Fruit fly (Drosophila melanogaster) whole organism, adult: ENCODE measurements around the gene CG34056.
A peak's percentile ranks its signal among the peaks of the same experiment; 100 is the strongest.

Experiments
- CG11617 ChIP-seq: fragments of 200-800 bp; sonication (Bioruptor generic); optimal IDR thresholded peaks from 2 replicates; lab custom pipeline; 2017; ENCODE audit warnings: mild to moderate bottlenecking, missing biosample characterization, missing genetic modification reagents, missing genetic modification characterization
- CG12768 ChIP-seq: fragments of 200-800 bp; sonication (Bioruptor generic); optimal IDR thresholded peaks from 2 replicates; lab custom pipeline; 2017; ENCODE audit warnings: missing biosample characterization, missing genetic modification characterization, mild to moderate bottlenecking, moderate library complexity, missing genetic modification reagents
- CG14711 ChIP-seq: fragments of 200-800 bp; sonication (Bioruptor generic); optimal IDR thresholded peaks from 2 replicates; lab custom pipeline; 2018; ENCODE audit warnings: missing biosample characterization, mild to moderate bottlenecking, missing genetic modification characterization, moderate library complexity
- CG1620 ChIP-seq: fragments of 200-800 bp; sonication (Bioruptor generic); optimal IDR thresholded peaks from 2 replicates; lab custom pipeline; 2016; ENCODE audit warnings: missing biosample characterization, missing genetic modification characterization
- CG33017 ChIP-seq: fragments of 200-800 bp; sonication (Bioruptor generic); optimal IDR thresholded peaks from 2 replicates; lab custom pipeline; 2018; ENCODE audit warnings: missing biosample characterization, mild to moderate bottlenecking, missing genetic modification characterization, moderate library complexity
- CG5204 ChIP-seq: fragments of 200-800 bp; sonication (Bioruptor generic); optimal IDR thresholded peaks from 2 replicates; lab custom pipeline; 2016; ENCODE audit warnings: missing biosample characterization, missing genetic modification characterization
- CG7045 ChIP-seq: fragments of 200-800 bp; sonication (Bioruptor generic); optimal IDR thresholded peaks from 2 replicates; lab custom pipeline; 2017; ENCODE audit warnings: missing biosample characterization, mild to moderate bottlenecking, missing genetic modification characterization
- CG7101 ChIP-seq: fragments of 200-800 bp; sonication (Bioruptor generic); optimal IDR thresholded peaks from 2 replicates; lab custom pipeline; 2018; ENCODE audit warnings: missing biosample characterization, mild to moderate bottlenecking, missing genetic modification characterization, moderate library complexity
- Clk ChIP-seq: fragments of 200-800 bp; sonication (Bioruptor generic); optimal IDR thresholded peaks from 2 replicates; lab custom pipeline; 2017; ENCODE audit warnings: missing biosample characterization, missing genetic modification characterization
- Crg-1 ChIP-seq: fragments of 200-800 bp; sonication (Bioruptor generic); optimal IDR thresholded peaks from 2 replicates; lab custom pipeline; 2016; ENCODE audit warnings: missing biosample characterization, missing genetic modification characterization
- Hr96 ChIP-seq: fragments of 200-800 bp; sonication (Bioruptor generic); optimal IDR thresholded peaks from 2 replicates; lab custom pipeline; 2016; ENCODE audit warnings: missing biosample characterization, missing genetic modification characterization
- Mnt ChIP-seq: fragments of 200-800 bp; sonication (Bioruptor generic); optimal IDR thresholded peaks from 2 replicates; lab custom pipeline; 2016; ENCODE audit warnings: missing biosample characterization, mild to moderate bottlenecking, missing genetic modification characterization
- bab1 ChIP-seq: fragments of 200-800 bp; sonication (Bioruptor generic); optimal IDR thresholded peaks from 3 replicates; lab custom pipeline; 2019; ENCODE audit warnings: missing biosample characterization, mild to moderate bottlenecking, missing genetic modification characterization, moderate library complexity
- cic ChIP-seq: fragments of 200-800 bp; sonication (Bioruptor generic); optimal IDR thresholded peaks from 2 replicates; lab custom pipeline; 2017; ENCODE audit warnings: missing biosample characterization, mild to moderate bottlenecking, missing genetic modification characterization, moderate library complexity
- cnc ChIP-seq, 2 experiments: fragments of >200 bp; optimal IDR thresholded peaks; 2 replicates each; lab custom pipeline; 2017
- kay ChIP-seq: fragments of 200-800 bp; sonication (Bioruptor generic); peaks from one replicate; lab custom pipeline; 2016; ENCODE audit warnings: missing biosample characterization, missing genetic modification characterization, borderline replicate concordance
- ovo ChIP-seq: fragments of 200-800 bp; sonication (Bioruptor generic); optimal IDR thresholded peaks from 2 replicates; lab custom pipeline; 2016; ENCODE audit warnings: missing biosample characterization, missing genetic modification characterization
- pad ChIP-seq: fragments of 200-800 bp; sonication (Bioruptor generic); optimal IDR thresholded peaks from 3 replicates; lab custom pipeline; 2017; ENCODE audit warnings: missing biosample characterization, missing genetic modification characterization, mild to moderate bottlenecking, moderate library complexity, missing genetic modification reagents
- tj ChIP-seq: fragments of 200-800 bp; sonication (Bioruptor generic); optimal IDR thresholded peaks from 3 replicates; lab custom pipeline; 2017; ENCODE audit warnings: missing biosample characterization, mild to moderate bottlenecking, missing genetic modification characterization, moderate library complexity
- toe ChIP-seq: fragments of 200-800 bp; sonication (Bioruptor generic); optimal IDR thresholded peaks from 2 replicates; lab custom pipeline; 2016; ENCODE audit warnings: missing biosample characterization, missing genetic modification characterization

CG34056 gene

DNA sequence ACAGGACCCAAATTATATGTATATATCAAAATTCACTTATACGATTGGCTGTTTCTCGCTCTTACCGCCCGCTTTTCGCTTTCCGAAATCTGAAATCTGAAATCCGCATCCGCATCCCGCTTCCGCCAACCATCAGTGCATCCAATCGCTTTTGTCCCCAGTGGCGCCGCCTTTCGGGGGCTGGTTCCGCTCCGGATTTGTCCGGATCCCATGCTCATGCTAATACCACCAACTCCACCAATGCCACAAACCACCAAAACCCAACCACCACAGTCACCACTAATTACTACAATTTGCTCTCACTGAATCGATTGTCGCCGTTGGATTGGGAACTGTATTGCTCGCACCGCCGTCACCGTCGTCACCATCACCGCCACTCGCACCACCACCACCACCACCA lies 27.0 kb upstream of the CG34056 start:
- no peak for TF ChIP-seq CG7101
- no peak for TF ChIP-seq CG12768
- TF ChIP-seq pad (GFP tag; lab: Kevin White, UChicago): no peak
- TF ChIP-seq Mnt (GFP tag; lab: Kevin White, UChicago): no peak
- no peak for TF ChIP-seq Crg-1 (GFP tag; lab: Kevin White, UChicago)
- TF ChIP-seq CG7045 (GFP tag; lab: Kevin White, UChicago): no peak
- TF ChIP-seq CG33017 (tag; lab: Kevin White, UChicago): no peak
- no peak for TF ChIP-seq tj (GFP tag; lab: Kevin White, UChicago)
- no peak for TF ChIP-seq cnc (optimal IDR thresholded peaks at IDR 0.05; lab: Kevin White, UChicago)
- no peak for TF ChIP-seq ovo (GFP tag; lab: Kevin White, UChicago)

DNA sequence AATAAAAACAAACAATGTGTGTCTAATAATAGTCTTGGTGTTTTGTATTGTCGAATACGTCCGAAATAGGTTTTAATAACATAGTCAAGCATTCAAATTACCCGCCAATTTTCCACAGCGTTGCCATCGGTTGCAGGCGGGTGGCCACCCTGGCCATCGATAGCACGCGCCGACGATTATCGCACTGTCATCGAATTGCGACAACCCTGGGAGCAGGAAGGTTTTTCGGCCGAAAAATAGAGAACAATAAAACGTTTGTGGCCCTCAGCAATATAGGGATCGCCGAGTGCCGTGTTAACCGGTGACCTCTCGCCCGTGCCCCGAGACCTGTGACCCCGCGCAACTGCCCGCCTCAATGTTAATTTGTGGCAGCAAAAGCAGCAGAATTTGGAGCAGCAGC lies 24.0 kb upstream of the CG34056 start, which contains the start of gene Usp10:
Usp10 (plus strand) TSS at position 187 of the 400 bp plus-strand sequence.
- TF ChIP-seq Crg-1 (GFP tag; lab: Kevin White, UChicago): no peak
- TF ChIP-seq CG7045 (GFP tag; lab: Kevin White, UChicago): no peak
- peak; percentile 53 for TF ChIP-seq tj (GFP tag; lab: Kevin White, UChicago)
- peak; percentile 43 for TF ChIP-seq cic
- no peak for TF ChIP-seq Clk (GFP tag; lab: Kevin White, UChicago)
- no peak for TF ChIP-seq CG11617 (GFP tag; lab: Kevin White, UChicago)
- TF ChIP-seq CG33017 (tag; lab: Kevin White, UChicago): no peak
- peak; percentile 19 for TF ChIP-seq bab1 (GFP tag; lab: Kevin White, UChicago)
- TF ChIP-seq CG14711 (tag; lab: Kevin White, UChicago): peak; percentile 99
- no peak for TF ChIP-seq pad (GFP tag; lab: Kevin White, UChicago)
- TF ChIP-seq Mnt (GFP tag; lab: Kevin White, UChicago): peak; percentile 48
- TF ChIP-seq cnc (optimal IDR thresholded peaks at IDR 0.05; lab: Kevin White, UChicago): peak; percentile 60 to 92

dm6 chr3L:872389-872972 lies 23.3 kb upstream of the CG34056 start:
- TF ChIP-seq Crg-1 (GFP tag; lab: Kevin White, UChicago): peak; percentile 35
- TF ChIP-seq CG7101: peak; percentile 21
- peak; percentile 75 for TF ChIP-seq toe
- peak; percentile 1 for TF ChIP-seq pad (GFP tag; lab: Kevin White, UChicago)
- peak; percentile 10 for TF ChIP-seq CG1620 (GFP tag; lab: Kevin White, UChicago)
- peak; percentile 57 for TF ChIP-seq Hr96 (GFP tag; lab: Kevin White, UChicago)
- TF ChIP-seq CG33017 (tag; lab: Kevin White, UChicago): peak; percentile 15
- TF ChIP-seq CG11617 (GFP tag; lab: Kevin White, UChicago): peak; percentile 47
- no peak for TF ChIP-seq kay
- peak; percentile 55 for TF ChIP-seq Mnt (GFP tag; lab: Kevin White, UChicago)
- TF ChIP-seq CG12768: peak; percentile 28
- TF ChIP-seq ovo (GFP tag; lab: Kevin White, UChicago): no peak
- no peak for TF ChIP-seq Clk (GFP tag; lab: Kevin White, UChicago)
- peak; percentile 30 for TF ChIP-seq CG14711 (tag; lab: Kevin White, UChicago)
- TF ChIP-seq cic: no peak
- no peak for TF ChIP-seq CG5204
- TF ChIP-seq CG7045 (GFP tag; lab: Kevin White, UChicago): no peak
- TF ChIP-seq bab1 (GFP tag; lab: Kevin White, UChicago): no peak
- TF ChIP-seq cnc (optimal IDR thresholded peaks at IDR 0.05; lab: Kevin White, UChicago): no peak
- TF ChIP-seq tj (GFP tag; lab: Kevin White, UChicago): peak; percentile 22

DNA sequence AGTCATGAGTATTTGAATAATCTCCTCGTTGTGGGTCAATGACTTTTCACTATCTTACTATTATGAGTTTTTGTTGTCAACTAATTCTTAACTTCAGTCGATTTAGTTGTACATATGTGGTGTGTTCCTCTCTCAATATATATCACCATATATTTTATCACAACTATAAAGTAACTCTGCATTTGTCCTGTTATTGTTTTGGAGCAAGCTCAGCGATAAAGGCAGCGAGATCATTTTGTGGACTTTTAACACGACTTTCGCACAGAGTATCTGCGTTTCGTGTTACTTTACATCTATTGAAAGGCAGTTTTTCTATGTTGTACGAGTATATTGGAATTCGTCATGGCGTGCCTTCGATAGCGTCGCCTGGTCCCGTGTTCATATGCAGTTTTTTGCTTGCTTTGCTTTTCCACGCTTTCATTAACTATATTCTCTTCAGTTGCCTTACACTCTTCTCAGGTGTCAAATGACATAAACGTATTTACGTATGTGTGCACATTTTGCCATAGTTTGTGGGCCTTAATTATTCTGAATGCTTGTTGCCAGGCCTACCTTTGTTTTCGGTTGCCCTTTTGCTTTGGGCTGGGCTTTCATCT lies 20.2 kb upstream of the CG34056 start:
- no peak for TF ChIP-seq pad (GFP tag; lab: Kevin White, UChicago)
- peak; percentile 92 for TF ChIP-seq tj (GFP tag; lab: Kevin White, UChicago)
- TF ChIP-seq cic: no peak
- peak; percentile 47 for TF ChIP-seq kay
- no peak for TF ChIP-seq CG1620 (GFP tag; lab: Kevin White, UChicago)
- peak; percentile 25 for TF ChIP-seq bab1 (GFP tag; lab: Kevin White, UChicago)
- TF ChIP-seq toe: no peak
- TF ChIP-seq CG7045 (GFP tag; lab: Kevin White, UChicago): no peak
- peak; percentile 59 for TF ChIP-seq CG14711 (tag; lab: Kevin White, UChicago)
- no peak for TF ChIP-seq cnc (optimal IDR thresholded peaks at IDR 0.05; lab: Kevin White, UChicago)
- TF ChIP-seq Hr96 (GFP tag; lab: Kevin White, UChicago): no peak

DNA sequence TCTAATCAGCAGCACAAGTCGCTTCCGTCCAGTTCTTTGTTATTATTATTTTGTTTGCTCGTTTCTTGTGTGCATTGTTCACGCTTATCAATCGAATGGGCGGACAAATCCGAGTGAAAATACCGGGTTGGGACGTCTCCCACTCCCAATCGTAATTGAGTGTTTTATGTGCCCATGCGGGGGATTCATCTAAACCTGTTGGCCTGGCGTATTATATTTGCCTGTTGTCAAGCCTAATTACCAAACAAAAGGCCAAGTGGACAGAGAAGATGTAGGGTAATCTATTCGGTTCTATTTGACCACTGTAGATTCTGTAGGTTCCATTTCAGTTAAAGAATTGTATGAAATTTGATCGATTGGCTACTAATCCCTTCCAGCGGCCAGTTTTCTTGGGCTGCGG lies 19.7 kb upstream of the CG34056 start:
- TF ChIP-seq CG33017 (tag; lab: Kevin White, UChicago) (no peak), kay (no peak), pad (GFP tag; lab: Kevin White, UChicago) (no peak), Hr96 (GFP tag; lab: Kevin White, UChicago) (no peak), ovo (GFP tag; lab: Kevin White, UChicago) (no peak)

dm6 chr3L:876656-877055 lies 19.1 kb upstream of the CG34056 start:
- peak; percentile 48 for TF ChIP-seq CG12768
- TF ChIP-seq cic: peak; percentile 87
- TF ChIP-seq bab1 (GFP tag; lab: Kevin White, UChicago): no peak
- TF ChIP-seq kay: peak; percentile 27
